Fruit fly (Drosophila melanogaster): ENCODE data around the gene dwg.

dm6 chrX:2743020-2743419 lies 15.5 kb downstream of the dwg start:
- TF ChIP-seq CG11762 (GFP tag; optimal IDR thresholded peaks at IDR 0.05; ENCODE audit: insufficient read depth) (no peak), dac (GFP tag; optimal IDR thresholded peaks at IDR 0.05) (no peak), CG4318 (GFP tag; optimal IDR thresholded peaks at IDR 0.05) (no peak), achi (GFP tag; optimal IDR thresholded peaks at IDR 0.05) (peak; percentile 35), CG3032 (tag; optimal IDR thresholded peaks at IDR 0.05) (no peak), eg (GFP tag; IDR thresholded peaks at IDR 0.05) (peak; percentile 81), CG8319 (GFP tag; optimal IDR thresholded peaks at IDR 0.05) (no peak), Lpt (GFP tag; optimal IDR thresholded peaks at IDR 0.05) (no peak)

All from whole organism, prepupa.